Fruit fly (Drosophila melanogaster) Kc167 (cell line): Measurements from ENCODE around the gene SelT.

Experiments used
- Myc ChIP-seq: fragments of >200 bp; optimal IDR thresholded peaks from 2 replicates; lab custom pipeline; 2017; ENCODE audit warnings: missing external identifiers
- Sin3A ChIP-seq: fragments of >200 bp; optimal IDR thresholded peaks from 2 replicates; lab custom pipeline; 2018; ENCODE audit warnings: missing external identifiers
- h ChIP-seq: fragments of >200 bp; optimal IDR thresholded peaks from 3 replicates; lab custom pipeline; 2018; ENCODE audit warnings: missing external identifiers
- insv ChIP-seq: fragments of >200 bp; optimal IDR thresholded peaks from 3 replicates; lab custom pipeline; 2018; ENCODE audit warnings: missing external identifiers
- psq ChIP-seq: fragments of >200 bp; optimal IDR thresholded peaks from 2 replicates; lab custom pipeline; 2017; ENCODE audit warnings: missing external identifiers
- ttk ChIP-seq: sonication (Bioruptor generic); optimal IDR thresholded peaks from 2 replicates; lab custom pipeline; 2017; ENCODE audit warnings: missing external identifiers

SelT gene

DNA sequence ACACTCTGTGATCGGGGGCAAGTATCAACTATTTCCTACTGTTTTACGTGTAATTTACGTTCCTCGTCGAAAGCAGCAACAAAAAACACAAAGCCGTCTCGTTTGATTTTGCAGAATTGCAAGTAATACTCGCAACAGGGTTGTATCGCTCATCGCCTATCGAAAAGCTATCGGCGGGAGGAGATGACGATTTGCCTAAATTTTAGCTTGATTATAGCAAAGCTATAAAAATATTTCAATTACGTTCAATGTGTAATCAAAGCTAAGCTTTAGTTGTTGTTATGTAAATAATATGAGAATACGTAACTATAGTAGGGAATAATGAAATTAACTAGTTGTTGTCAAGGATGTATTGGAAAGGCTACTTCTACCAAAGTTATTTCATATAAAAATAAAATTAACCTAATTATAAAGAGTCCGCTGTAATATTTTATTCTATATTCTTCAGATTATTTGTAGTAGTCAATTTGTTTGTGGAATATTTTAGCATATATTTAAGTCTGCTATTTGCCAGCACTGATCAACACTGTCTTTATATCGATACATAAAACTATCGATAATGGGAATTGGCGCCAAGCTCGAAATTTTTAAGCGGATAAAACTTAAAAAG lies 49.0 kb downstream of the SelT start, which contains the start of gene Rpn11:
Gene Rpn11 (minus strand): TSS at position 146 of the 610 bp plus-strand sequence.
- no peak for TF ChIP-seq psq (lab: Kevin White, UChicago)
- TF ChIP-seq ttk = no peak
- TF ChIP-seq Myc (lab: Kevin White, UChicago) = no peak
- TF ChIP-seq insv (lab: Kevin White, UChicago) = no peak
- no peak for TF ChIP-seq Sin3A (lab: Kevin White, UChicago)
- no peak for TF ChIP-seq h (lab: Kevin White, UChicago)

DNA sequence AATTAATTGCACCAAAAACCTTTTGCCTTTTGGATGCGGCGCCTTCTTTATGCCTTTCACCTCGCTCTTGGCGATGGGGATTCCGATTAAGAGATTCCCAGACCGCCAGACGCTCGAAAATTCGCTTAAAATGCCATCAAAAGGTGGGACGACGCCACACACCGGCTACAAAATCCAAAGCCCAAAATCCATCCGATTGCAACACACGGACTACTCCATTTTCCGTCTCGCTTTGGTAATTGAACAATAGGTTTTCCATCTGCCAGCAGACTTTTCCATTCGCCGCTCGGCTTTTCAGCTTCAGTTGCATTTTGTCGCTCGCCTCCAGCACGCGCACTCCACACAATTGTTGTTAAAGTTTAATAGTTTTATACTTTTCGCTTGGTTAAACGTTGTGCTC lies 49.8 kb downstream of the SelT start, which contains the start of gene qtc:
Gene qtc (plus strand): TSS at position 301 of the 400 bp plus-strand sequence.
- TF ChIP-seq ttk (no peak), h (lab: Kevin White, UChicago) (no peak), Sin3A (lab: Kevin White, UChicago) (no peak), Myc (lab: Kevin White, UChicago) (no peak), insv (lab: Kevin White, UChicago) (no peak), psq (lab: Kevin White, UChicago) (no peak)

DNA sequence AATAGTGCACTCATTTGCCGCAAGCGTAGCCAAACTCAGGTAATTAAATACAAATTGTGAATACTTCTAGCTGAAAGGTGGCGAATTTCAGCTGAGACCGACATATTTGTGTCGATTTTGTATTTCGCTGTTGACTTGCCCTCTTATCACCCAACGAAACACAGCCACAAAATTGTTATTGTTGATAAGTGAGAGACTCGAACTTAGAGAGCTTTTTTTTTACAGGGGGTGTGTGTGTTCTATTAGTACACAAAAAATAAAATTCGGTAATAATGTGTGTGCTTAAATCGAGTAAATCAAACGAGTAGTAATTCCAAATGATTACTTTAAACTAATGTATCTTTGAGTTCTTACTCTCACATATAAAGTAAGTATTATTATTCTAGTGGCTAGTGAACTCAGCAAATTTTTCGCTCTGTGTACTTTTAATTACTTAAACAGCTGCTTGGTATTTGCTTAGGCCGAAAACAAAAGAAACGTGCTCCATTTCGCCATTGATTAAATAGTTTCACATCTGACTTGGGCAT lies 50.3 kb downstream of the SelT start:
- no peak for TF ChIP-seq ttk
- TF ChIP-seq h (lab: Kevin White, UChicago) = no peak
- no peak for TF ChIP-seq Sin3A (lab: Kevin White, UChicago)
